Worm (Caenorhabditis elegans): ENCODE measurements around the gene nhr-188.

ce11 chrV:3903424-3903823 is 45.8 kb upstream of the nhr-188 start:
- TF ChIP-seq ama-1 (optimal IDR thresholded peaks at IDR 0.05) = no peak
- no peak for TF ChIP-seq nhr-28 (tag; optimal IDR thresholded peaks at IDR 0.05)
- TF ChIP-seq unc-39 (tag; optimal IDR thresholded peaks at IDR 0.05) = no peak
- TF ChIP-seq skn-1 (tag; optimal IDR thresholded peaks at IDR 0.05) = no peak
- TF ChIP-seq lin-38 (GFP tag; IDR thresholded peaks at IDR 0.05) = no peak
- TF ChIP-seq daf-8 (GFP tag; IDR thresholded peaks at IDR 0.05) = no peak
- no peak for TF ChIP-seq ztf-11 (tag; optimal IDR thresholded peaks at IDR 0.05)
- TF ChIP-seq unc-62 (GFP tag; optimal IDR thresholded peaks at IDR 0.05 in 1 of 2) = peak in 1 of 2 experiments; percentile 93
- no peak for TF ChIP-seq unc-62 (tag; optimal IDR thresholded peaks at IDR 0.05)
- TF ChIP-seq lir-3 (tag; optimal IDR thresholded peaks at IDR 0.05) = no peak
- TF ChIP-seq ces-1 (GFP tag; optimal IDR thresholded peaks at IDR 0.05) = no peak
- TF ChIP-seq nhr-76 (tag; optimal IDR thresholded peaks at IDR 0.05) = no peak
